Worm (Caenorhabditis elegans): ENCODE measurements around the gene lgc-58.
A peak's percentile ranks its signal among the peaks of the same experiment; 100 is the strongest.

The lgc-58 gene

ce11 chrX:6091967-6092366 lies 16.7 kb downstream of the lgc-58 start, which contains the start of gene hsp-3 (continued):
- TF ChIP-seq ztf-4 (tag; optimal IDR thresholded peaks at IDR 0.05) (peak; percentile 90), zip-4 (GFP tag; optimal IDR thresholded peaks at IDR 0.05) (peak; percentile 86), grh-1 (GFP tag; IDR thresholded peaks at IDR 0.05) (peak; percentile 99), nhr-28 (tag; optimal IDR thresholded peaks at IDR 0.05) (no peak), unc-30 (tag; optimal IDR thresholded peaks at IDR 0.05) (no peak), zag-1 (tag; optimal IDR thresholded peaks at IDR 0.05) (no peak), pqm-1 (tag; optimal IDR thresholded peaks at IDR 0.05) (peak; percentile 2), pag-3 (tag; optimal IDR thresholded peaks at IDR 0.05; ENCODE audit: borderline replicate concordance, insufficient read depth) (no peak), ces-1 (GFP tag; optimal IDR thresholded peaks at IDR 0.05) (no peak), sup-37 (GFP tag; optimal IDR thresholded peaks at IDR 0.05) (peak; percentile 97), fos-1 (tag; optimal IDR thresholded peaks at IDR 0.05) (peak; percentile 93), egl-13 (tag; optimal IDR thresholded peaks at IDR 0.05) (peak; percentile 92), unc-98 (GFP tag; IDR thresholded peaks at IDR 0.05) (peak; percentile 59; the same call in 1 of the 2 replicates), C04F5.9 (tag; optimal IDR thresholded peaks at IDR 0.05) (peak; percentile 85), lin-13 (GFP tag; optimal IDR thresholded peaks at IDR 0.05) (peak; percentile 98), snu-23 (GFP tag; optimal IDR thresholded peaks at IDR 0.05) (peak; percentile 99), vab-15 (tag; optimal IDR thresholded peaks at IDR 0.05) (peak; percentile 49), nhr-76 (tag; optimal IDR thresholded peaks at IDR 0.05) (peak; percentile 78), hlh-4 (tag; optimal IDR thresholded peaks at IDR 0.05) (peak; percentile 11), lin-14 (GFP tag; optimal IDR thresholded peaks at IDR 0.05) (peak; percentile 99), skn-1 (tag; optimal IDR thresholded peaks at IDR 0.05) (peak; percentile 96), jun-1 (tag; optimal IDR thresholded peaks at IDR 0.05) (peak; percentile 97), tbx-2 (tag; optimal IDR thresholded peaks at IDR 0.05) (peak; percentile 98), lin-39 (tag; optimal IDR thresholded peaks at IDR 0.05) (peak; percentile 73), Y116A8C.19 (tag; optimal IDR thresholded peaks at IDR 0.05; ENCODE audit: borderline replicate concordance) (no peak), hpl-2 (GFP tag; optimal IDR thresholded peaks at IDR 0.05) (peak; percentile 89), lin-15B (tag; optimal IDR thresholded peaks at IDR 0.05) (peak; percentile 91), sox-4 (tag; optimal IDR thresholded peaks at IDR 0.05) (peak; percentile 67), nhr-85 (tag) (peak; percentile 99), C34B4.2 (tag; optimal IDR thresholded peaks at IDR 0.05) (peak; percentile 44), nhr-90 (tag; optimal IDR thresholded peaks at IDR 0.05; ENCODE audit: poor library complexity) (peak; percentile 98), fkh-4 (tag; optimal IDR thresholded peaks at IDR 0.05; ENCODE audit: borderline replicate concordance) (peak; percentile 11), snpc-4 (tag; optimal IDR thresholded peaks at IDR 0.05) (peak; percentile 76), aha-1 (tag; optimal IDR thresholded peaks at IDR 0.05) (peak; percentile 75), C16A3.4 (tag; optimal IDR thresholded peaks at IDR 0.05) (peak; percentile 90), efl-3 (GFP tag; optimal IDR thresholded peaks at IDR 0.05) (peak; percentile 49), F16B12.6 (tag; optimal IDR thresholded peaks at IDR 0.05) (peak; percentile 64), nhr-20 (tag; optimal IDR thresholded peaks at IDR 0.05) (peak; percentile 98), unc-86 (tag; optimal IDR thresholded peaks at IDR 0.05) (peak; percentile 96), nhr-19 (GFP tag; conservative IDR thresholded peaks at IDR 0.05) (peak; percentile 97), irx-1 (tag; optimal IDR thresholded peaks at IDR 0.05) (peak; percentile 91), dpl-1 (GFP tag; optimal IDR thresholded peaks at IDR 0.05) (peak; percentile 67 to 80 (median 68)), ztf-11 (tag; optimal IDR thresholded peaks at IDR 0.05) (peak in 1 of 2 experiments; percentile 93), hlh-17 (GFP tag; optimal IDR thresholded peaks at IDR 0.05; ENCODE audit: borderline replicate concordance) (no peak), pax-3 (tag; optimal IDR thresholded peaks at IDR 0.05) (peak; percentile 95), dsc-1 (tag; optimal IDR thresholded peaks at IDR 0.05) (peak; percentile 88), nhr-47 (tag; optimal IDR thresholded peaks at IDR 0.05) (peak; percentile 97), blmp-1 (tag; optimal IDR thresholded peaks at IDR 0.05) (peak; percentile 41), nhr-84 (tag; optimal IDR thresholded peaks at IDR 0.05) (no peak), nhr-11 (tag; optimal IDR thresholded peaks at IDR 0.05) (peak; percentile 84), mab-9 (GFP tag; IDR thresholded peaks at IDR 0.05) (peak; percentile 90), ceh-63 (GFP tag; optimal IDR thresholded peaks at IDR 0.05) (no peak), egl-27 (tag; optimal IDR thresholded peaks at IDR 0.05) (peak; percentile 79 to 88)
